Worm (Caenorhabditis elegans) whole organism, midembryonic: Measurements from ENCODE around the gene F19G12.3.

Experiments used
- T22C8.4 ChIP-seq: fragments of 200-800 bp; sonication (Bioruptor generic); IDR thresholded peaks from 2 replicates; pipeline ENCODE4 v1.3.6; 2022; ENCODE audit warnings: missing genetic modification characterization, missing compliant biosample characterization
- cog-1 ChIP-seq: sonication (generic microtip); optimal IDR thresholded peaks from 2 replicates; lab custom pipeline; 2016; ENCODE audit warnings: missing genetic modification characterization, missing compliant biosample characterization
- flt-1 ChIP-seq: fragments of 200-800 bp; sonication (Bioruptor generic); IDR thresholded peaks from 2 replicates; pipeline ENCODE4 v1.3.6; 2022; ENCODE audit warnings: missing genetic modification characterization, missing compliant biosample characterization
- klf-2 ChIP-seq: fragments of 200-800 bp; sonication (Bioruptor generic); conservative IDR thresholded peaks from 2 replicates; pipeline ENCODE4 v1.3.6; 2022; ENCODE audit warnings: missing genetic modification reagents, missing genetic modification characterization, missing compliant biosample characterization
- med-1 ChIP-seq: sonication (generic microtip); optimal IDR thresholded peaks from 2 replicates; lab custom pipeline; 2017; ENCODE audit warnings: missing genetic modification characterization, mild to moderate bottlenecking, missing compliant biosample characterization, antibody characterized with exemption, missing genetic modification reagents; ENCODE audit not compliant: insufficient read depth
- ref-1 ChIP-seq: fragments of 200-800 bp; sonication (Bioruptor generic); conservative IDR thresholded peaks from 2 replicates; pipeline ENCODE4 v1.3.6; 2022; ENCODE audit warnings: missing genetic modification reagents, missing genetic modification characterization, missing compliant biosample characterization
- ztf-23 ChIP-seq: fragments of 200-800 bp; sonication (Bioruptor generic); IDR thresholded peaks from 2 replicates; pipeline ENCODE4 v1.3.6; 2022; ENCODE audit warnings: missing genetic modification reagents, missing genetic modification characterization, missing compliant biosample characterization
- ztf-29 ChIP-seq: fragments of 200-800 bp; sonication (Bioruptor generic); IDR thresholded peaks from 2 replicates; pipeline ENCODE4 v1.3.6; 2022; ENCODE audit warnings: missing genetic modification reagents, missing genetic modification characterization, missing compliant biosample characterization

- TF ChIP-seq klf-2 (GFP tag; lab: Robert Waterston, UW) (no peak), ref-1 (GFP tag; lab: Robert Waterston, UW) (no peak), med-1 (GFP tag; lab: Kevin White, UChicago) (no peak), T22C8.4 (GFP tag; lab: Robert Waterston, UW) (no peak), flt-1 (GFP tag; lab: Robert Waterston, UW) (no peak), ztf-29 (no peak), cog-1 (tag; lab: Kevin White, UChicago) (no peak), ztf-23 (no peak)
These were observed 4.1 kb upstream of the F19G12.3 start for ce11 chrX:1420524-1420923.
